Worm (Caenorhabditis elegans) whole organism, young adult: ENCODE data around the gene srw-57.
"Not testable (repeated sequence)": the region's sequence is repeated elsewhere in the genome, so short reads cannot be mapped to it uniquely, and the experiment has no call there.

Source experiments
- B0035.1 ChIP-seq: sonication (generic microtip); optimal IDR thresholded peaks from 2 replicates; lab custom pipeline; 2016; ENCODE audit warnings: missing genetic modification characterization, mild to moderate bottlenecking, missing compliant biosample characterization, missing genotype, missing genetic modification reagents
- F49E8.2 ChIP-seq: sonication (generic microtip); optimal IDR thresholded peaks from 3 replicates; lab custom pipeline; 2017; ENCODE audit warnings: missing genetic modification characterization, mild to moderate bottlenecking, missing compliant biosample characterization, antibody characterized with exemption, moderate library complexity; ENCODE audit not compliant: insufficient read depth
- K12H6.12 ChIP-seq: fragments of 200-800 bp; sonication (Bioruptor generic); optimal IDR thresholded peaks from 2 replicates; lab custom pipeline; 2018; ENCODE audit warnings: mild to moderate bottlenecking, missing genetic modification characterization, missing compliant biosample characterization
- aptf-2 ChIP-seq: fragments of 200-800 bp; sonication (Bioruptor generic); conservative IDR thresholded peaks from 2 replicates; pipeline ENCODE4 v1.3.6; 2022; ENCODE audit warnings: missing genetic modification reagents, missing genetic modification characterization, missing compliant biosample characterization
- atf-7 ChIP-seq: sonication (generic microtip); optimal IDR thresholded peaks from 2 replicates; lab custom pipeline; 2017; ENCODE audit warnings: mild to moderate bottlenecking, missing genetic modification characterization, missing compliant biosample characterization
- athp-1 ChIP-seq: sonication (generic microtip); optimal IDR thresholded peaks from 2 replicates; lab custom pipeline; 2017; ENCODE audit warnings: mild to moderate bottlenecking, missing genetic modification characterization, missing compliant biosample characterization
- attf-3 ChIP-seq: fragments of 200-800 bp; sonication (Bioruptor generic); conservative IDR thresholded peaks from 2 replicates; pipeline ENCODE4 v1.3.6; 2022; ENCODE audit warnings: missing genetic modification reagents, missing genetic modification characterization, missing compliant biosample characterization
- cebp-1 ChIP-seq, 2 experiments: fragments of 200-800 bp in 1 of 2; sonication (Bioruptor generic) in 1 of 2; sonication (generic microtip) in 1 of 2; IDR thresholded peaks in 1 of 2; optimal IDR thresholded peaks in 1 of 2; 2 replicates each; pipeline versions ENCODE4 v1.3.6 to Lab custom; 2017 to 2022; ENCODE audit warnings: missing compliant biosample characterization in 2 of 2, missing genetic modification characterization in 2 of 2, mild to moderate bottlenecking in 1 of 2, missing genetic modification reagents in 1 of 2, moderate library complexity in 1 of 2
- ceh-100 ChIP-seq: fragments of 200-800 bp; sonication (Bioruptor generic); IDR thresholded peaks from 2 replicates; pipeline ENCODE4 v1.3.6; 2022; ENCODE audit warnings: missing genetic modification reagents, missing genetic modification characterization, missing compliant biosample characterization
- ceh-58 ChIP-seq: fragments of 200-800 bp; sonication (Bioruptor generic); IDR thresholded peaks from 2 replicates; pipeline ENCODE4 v1.3.6; 2022; ENCODE audit warnings: missing genetic modification characterization, missing compliant biosample characterization
- egrh-3 ChIP-seq: fragments of 200-800 bp; sonication (Bioruptor generic); IDR thresholded peaks from 2 replicates; pipeline ENCODE4 v1.3.6; 2022; ENCODE audit warnings: missing genetic modification reagents, missing genetic modification characterization, missing compliant biosample characterization
- ets-4 ChIP-seq: fragments of 200-800 bp; sonication (Bioruptor generic); optimal IDR thresholded peaks from 2 replicates; lab custom pipeline; 2018; ENCODE audit warnings: mild to moderate bottlenecking, missing genetic modification characterization, missing compliant biosample characterization
- hmg-1.2 ChIP-seq: fragments of 200-800 bp; sonication (Bioruptor generic); IDR thresholded peaks from 2 replicates; pipeline ENCODE4 v1.3.6; 2022; ENCODE audit warnings: missing genetic modification reagents, missing genetic modification characterization, missing compliant biosample characterization
- lag-1 ChIP-seq: fragments of 200-800 bp; sonication (Bioruptor generic); IDR thresholded peaks from 2 replicates; pipeline ENCODE4 v1.3.6; 2022; ENCODE audit warnings: missing genetic modification reagents, missing genetic modification characterization, missing compliant biosample characterization
- lin-26 ChIP-seq: fragments of 200-800 bp; sonication (Bioruptor generic); IDR thresholded peaks from 2 replicates; pipeline ENCODE4 v1.3.6; 2022; ENCODE audit warnings: missing genetic modification reagents, missing genetic modification characterization, missing compliant biosample characterization
- mes-4 ChIP-seq: sonication (generic microtip); optimal IDR thresholded peaks from 2 replicates; lab custom pipeline; 2016; ENCODE audit warnings: missing genotype, missing genetic modification characterization, missing compliant biosample characterization
- nfya-1 ChIP-seq: sonication (generic microtip); optimal IDR thresholded peaks from 2 replicates; lab custom pipeline; 2017; ENCODE audit warnings: antibody characterized with exemption, missing compliant biosample characterization, missing genetic modification characterization, borderline replicate concordance; ENCODE audit not compliant: insufficient read depth
- nhr-80 ChIP-seq: sonication (generic microtip); optimal IDR thresholded peaks from 2 replicates; lab custom pipeline; 2016; ENCODE audit warnings: missing genetic modification characterization, missing compliant biosample characterization
- repo-1 ChIP-seq: sonication (generic microtip); optimal IDR thresholded peaks from 2 replicates; lab custom pipeline; 2017; ENCODE audit warnings: mild to moderate bottlenecking, missing genetic modification characterization, missing compliant biosample characterization
- snpc-4 ChIP-seq, 5 experiments: fragments of 150-350 bp in 1 of 5; sonication (generic microtip) in 4 of 5; optimal IDR thresholded peaks; 2 replicates each; lab custom pipeline; 2014 to 2018; ENCODE audit warnings: missing genetic modification characterization in 5 of 5, missing biosample characterization in 3 of 5, antibody characterized with exemption in 2 of 5, mild to moderate bottlenecking in 2 of 5, missing compliant biosample characterization in 2 of 5, missing genotype in 2 of 5, moderate library complexity in 2 of 5, missing genetic modification reagents in 1 of 5
- tbp1 ChIP-seq: fragments of 200-800 bp; sonication (Bioruptor generic); optimal IDR thresholded peaks from 2 replicates; lab custom pipeline; 2018; ENCODE audit warnings: mild to moderate bottlenecking, missing genetic modification characterization, missing compliant biosample characterization
- unc-62 ChIP-seq: fragments of 150-350 bp; optimal IDR thresholded peaks from 2 replicates; lab custom pipeline; 2014; ENCODE audit warnings: missing biosample characterization, missing genetic modification reagents, missing genetic modification characterization
- xnd-1 ChIP-seq: sonication (generic microtip); optimal IDR thresholded peaks from 2 replicates; lab custom pipeline; 2016; ENCODE audit warnings: missing genotype, missing genetic modification reagents, missing genetic modification characterization, missing compliant biosample characterization
- ztf-26 ChIP-seq: sonication (generic microtip); optimal IDR thresholded peaks from 2 replicates; lab custom pipeline; 2017; ENCODE audit warnings: missing genetic modification characterization, missing compliant biosample characterization
- ztf-3 ChIP-seq: fragments of 200-800 bp; sonication (Bioruptor generic); optimal IDR thresholded peaks from 2 replicates; lab custom pipeline; 2018; ENCODE audit warnings: mild to moderate bottlenecking, missing genetic modification characterization, missing compliant biosample characterization

The srw-57 gene

ce11 chrV:16000433-16000832 is 45.6 kb upstream of the srw-57 start, which contains the start of gene nhr-50 (continued):
- TF ChIP-seq lin-26 (GFP tag; lab: Robert Waterston, UW) (no peak), ceh-58 (GFP tag; lab: Robert Waterston, UW) (no peak), egrh-3 (GFP tag; lab: Robert Waterston, UW) (no peak)
- TF ChIP-seq, all 124 proteins: peak for 6

ce11 chrV:15996655-15997186 is 41.9 kb upstream of the srw-57 start, which contains the start of the genes C06C6.9 and C06C6.8:
TSS of gene C06C6.9 (minus strand) at chrV:15996755.
TSS of gene C06C6.8 (plus strand) at chrV:15997136.
- TF ChIP-seq lin-26 (GFP tag; lab: Robert Waterston, UW), result no peak
- TF ChIP-seq ztf-3 (GFP tag; lab: Kevin White, UChicago), result no peak

ce11 chrV:15991850-15992249 is 37.0 kb upstream of the srw-57 start, which contains the start of gene C06C6.7:
TSS of gene C06C6.7 (plus strand) at chrV:15992150.
- TF ChIP-seq nfya-1 (tag; lab: Kevin White, UChicago); athp-1; lag-1 (GFP tag; lab: Robert Waterston, UW): not testable (repeated sequence)

ce11 chrV:15988074-15988473 is 33.2 kb upstream of the srw-57 start, which contains the start of gene F36G9.15:
TSS of gene F36G9.15 (minus strand) at chrV:15988174.
- TF ChIP-seq ets-4 (GFP tag; lab: Kevin White, UChicago) (no peak), atf-7 (no peak)
- TF ChIP-seq, all 124 proteins: peak for 0

- TF ChIP-seq ceh-100 (GFP tag; lab: Robert Waterston, UW) (no peak), snpc-4 (GFP tag; optimal IDR thresholded peaks at IDR 0.05; lab: Kevin White, UChicago) (no peak), snpc-4 (tag; optimal IDR thresholded peaks at IDR 0.05; lab: Kevin White, UChicago) (peak; percentile 77 to 90 (median 81))
These were observed 28.0 kb upstream of the srw-57 start, which contains the start of the genes fbxa-99 and F36G9.13 for ce11 chrV:15982733-15983344. TSS of gene fbxa-99 (minus strand) at chrV:15982854. TSS of gene F36G9.13 (plus strand) at chrV:15983294.

- TF ChIP-seq unc-62, result peak; percentile 95
- TF ChIP-seq attf-3 (GFP tag; lab: Robert Waterston, UW), result no peak
- no peak for TF ChIP-seq K12H6.12 (tag; lab: Kevin White, UChicago)
- no peak for TF ChIP-seq F49E8.2 (tag; lab: Kevin White, UChicago)
- TF ChIP-seq atf-7, result peak; percentile 24
- no peak for TF ChIP-seq repo-1 (tag; lab: Kevin White, UChicago)
- no peak for TF ChIP-seq xnd-1 (tag; lab: Kevin White, UChicago)
- TF ChIP-seq ztf-26, result no peak
- TF ChIP-seq nhr-80, result peak; percentile 78
- TF ChIP-seq aptf-2, result no peak
- no peak for TF ChIP-seq lin-26 (GFP tag; lab: Robert Waterston, UW)
- TF ChIP-seq hmg-1.2 (GFP tag; lab: Robert Waterston, UW), result no peak
- no peak for TF ChIP-seq B0035.1 (tag; lab: Kevin White, UChicago)
- TF ChIP-seq mes-4 (tag; lab: Kevin White, UChicago), result no peak
These were observed 23.5 kb upstream of the srw-57 start, which contains the start of gene oac-20 for ce11 chrV:15978232-15978764. TSS of gene oac-20 (plus strand) at chrV:15978714.

ce11 chrV:15975845-15976244 is 21.0 kb upstream of the srw-57 start, which contains the start of gene clec-232:
TSS of gene clec-232 (plus strand) at chrV:15976145.
- TF ChIP-seq cebp-1 (GFP tag; IDR thresholded peaks at IDR 0.05; lab: Robert Waterston, UW) (no peak), cebp-1 (tag; optimal IDR thresholded peaks at IDR 0.05; lab: Kevin White, UChicago) (no peak), tbp1 (GFP tag; lab: Kevin White, UChicago) (no peak)
